Fruit fly (Drosophila melanogaster) whole organism, embryonic: ENCODE measurements around the gene Dad1.
A peak's percentile ranks its signal among the peaks of the same experiment; 100 is the strongest.

Experiments used
- Aef1 ChIP-seq: fragments of 200-800 bp; sonication (Bioruptor generic); IDR thresholded peaks from 3 replicates; pipeline ENCODE4 v1.3.6; 2022; ENCODE audit warnings: missing biosample characterization, missing genetic modification characterization
- Atf-2 ChIP-seq: fragments of 200-800 bp; sonication (Bioruptor generic); optimal IDR thresholded peaks from 2 replicates; lab custom pipeline; 2016; ENCODE audit warnings: missing biosample characterization, missing genetic modification characterization
- CG10274 ChIP-seq: fragments of 200-800 bp; sonication (Bioruptor generic); optimal IDR thresholded peaks from 3 replicates; lab custom pipeline; 2017; ENCODE audit warnings: missing biosample characterization, mild to moderate bottlenecking, missing genetic modification characterization
- CG11456 ChIP-seq: fragments of 200-800 bp; sonication (Bioruptor generic); IDR thresholded peaks from 3 replicates; pipeline ENCODE4 v1.3.6; 2022; ENCODE audit warnings: missing biosample characterization, missing genetic modification characterization
- CG11696 ChIP-seq: fragments of 200-800 bp; sonication (Bioruptor generic); IDR thresholded peaks from 2 replicates; pipeline ENCODE4 v1.3.6; 2022; ENCODE audit warnings: missing biosample characterization, missing genetic modification characterization
- CG12236 ChIP-seq: fragments of 200-800 bp; sonication (Bioruptor generic); optimal IDR thresholded peaks from 2 replicates; lab custom pipeline; 2016; ENCODE audit warnings: missing biosample characterization, missing genetic modification characterization
- CG12299 ChIP-seq: fragments of 200-800 bp; sonication (Bioruptor generic); optimal IDR thresholded peaks from 2 replicates; lab custom pipeline; 2018; ENCODE audit warnings: missing biosample characterization, mild to moderate bottlenecking, missing genetic modification characterization
- CG15269 ChIP-seq: fragments of 200-800 bp; sonication (Bioruptor generic); optimal IDR thresholded peaks from 2 replicates; lab custom pipeline; 2018; ENCODE audit warnings: missing biosample characterization, mild to moderate bottlenecking, missing genetic modification characterization, moderate library complexity
- CG1602 ChIP-seq: fragments of 200-800 bp; sonication (Bioruptor generic); optimal IDR thresholded peaks from 3 replicates; lab custom pipeline; 2016; ENCODE audit warnings: missing biosample characterization, missing genetic modification characterization
- CG16815 ChIP-seq: fragments of 200-800 bp; sonication (Bioruptor generic); optimal IDR thresholded peaks from 3 replicates; lab custom pipeline; 2017; ENCODE audit warnings: missing biosample characterization, mild to moderate bottlenecking, missing genetic modification characterization
- CG2202 ChIP-seq: fragments of 200-800 bp; sonication (Bioruptor generic); optimal IDR thresholded peaks from 2 replicates; lab custom pipeline; 2018; ENCODE audit warnings: missing biosample characterization, mild to moderate bottlenecking, missing genetic modification characterization
- CG32767 ChIP-seq: fragments of 200-800 bp; sonication (Bioruptor generic); IDR thresholded peaks from 2 replicates; pipeline ENCODE4 v1.3.6; 2022; ENCODE audit warnings: missing biosample characterization, missing genetic modification characterization
- CG4328 ChIP-seq: fragments of 200-800 bp; sonication (Bioruptor generic); optimal IDR thresholded peaks from 3 replicates; lab custom pipeline; 2017; ENCODE audit warnings: missing biosample characterization, missing genetic modification reagents, missing genetic modification characterization
- CG6683 ChIP-seq: fragments of 200-800 bp; sonication (Bioruptor generic); optimal IDR thresholded peaks from 2 replicates; lab custom pipeline; 2017; ENCODE audit warnings: missing biosample characterization, mild to moderate bottlenecking, missing genetic modification characterization, missing genetic modification reagents
- CG7839 ChIP-seq: fragments of 200-800 bp; sonication (Bioruptor generic); optimal IDR thresholded peaks from 3 replicates; lab custom pipeline; 2018; ENCODE audit warnings: missing biosample characterization, mild to moderate bottlenecking, missing genetic modification characterization, moderate library complexity
- CG7963 ChIP-seq: fragments of 200-800 bp; sonication (Bioruptor generic); IDR thresholded peaks from 3 replicates; pipeline ENCODE4 v1.3.6; 2022; ENCODE audit warnings: missing biosample characterization, missing genetic modification characterization; ENCODE audit not compliant: partially characterized antibody
- D ChIP-seq, 2 experiments: fragments of 200-800 bp in 1 of 2; fragments of >200 bp in 1 of 2; sonication (Bioruptor generic) in 1 of 2; optimal IDR thresholded peaks; 2 replicates in 1 of 2; 3 replicates in 1 of 2; lab custom pipeline; 2017; ENCODE audit warnings: mild to moderate bottlenecking in 1 of 2, missing biosample characterization in 1 of 2, missing genetic modification characterization in 1 of 2, missing genetic modification reagents in 1 of 2
- Dip3 ChIP-seq: fragments of 200-800 bp; sonication (Bioruptor generic); optimal IDR thresholded peaks from 3 replicates; lab custom pipeline; 2016; ENCODE audit warnings: missing biosample characterization, missing genetic modification characterization
- Fer2 ChIP-seq: fragments of 200-800 bp; sonication (Bioruptor generic); optimal IDR thresholded peaks from 2 replicates; lab custom pipeline; 2018; ENCODE audit warnings: missing biosample characterization, mild to moderate bottlenecking, missing genetic modification characterization, moderate library complexity
- Gsc ChIP-seq: fragments of 200-800 bp; sonication (Bioruptor generic); IDR thresholded peaks from 2 replicates; pipeline ENCODE4 v1.3.6; 2022; ENCODE audit warnings: missing biosample characterization, missing genetic modification characterization
- HHEX ChIP-seq: fragments of 200-800 bp; sonication (Bioruptor generic); optimal IDR thresholded peaks from 3 replicates; lab custom pipeline; 2017; ENCODE audit warnings: missing biosample characterization, mild to moderate bottlenecking, missing genetic modification characterization, missing genetic modification reagents
- Hey ChIP-seq: fragments of 200-800 bp; sonication (Bioruptor generic); optimal IDR thresholded peaks from 3 replicates; lab custom pipeline; 2018; ENCODE audit warnings: missing biosample characterization, mild to moderate bottlenecking, missing genetic modification characterization
- Hsf ChIP-seq: fragments of 200-800 bp; sonication (Bioruptor generic); optimal IDR thresholded peaks from 3 replicates; lab custom pipeline; 2016; ENCODE audit warnings: missing biosample characterization, missing genetic modification characterization
- Lhr ChIP-seq: fragments of 200-800 bp; sonication (Bioruptor generic); optimal IDR thresholded peaks from 3 replicates; lab custom pipeline; 2017; ENCODE audit warnings: mild to moderate bottlenecking, missing biosample characterization, missing genetic modification reagents, missing genetic modification characterization
- Lim3 ChIP-seq: fragments of 200-800 bp; sonication (Bioruptor generic); IDR thresholded peaks from 2 replicates; pipeline ENCODE4 v1.3.6; 2022; ENCODE audit warnings: missing biosample characterization, missing genetic modification characterization
- MBD-R2 ChIP-seq: fragments of 200-800 bp; sonication (Bioruptor generic); IDR thresholded peaks from 2 replicates; pipeline ENCODE4 v1.3.6; 2022; ENCODE audit warnings: missing biosample characterization, missing genetic modification characterization
- MTF-1 ChIP-seq: fragments of 200-800 bp; sonication (Bioruptor generic); optimal IDR thresholded peaks from 2 replicates; lab custom pipeline; 2018; ENCODE audit warnings: missing biosample characterization, mild to moderate bottlenecking, missing genetic modification characterization, borderline replicate concordance
- Med ChIP-seq: fragments of 200-800 bp; sonication (Bioruptor generic); peaks from one replicate; lab custom pipeline; 2016; ENCODE audit warnings: missing biosample characterization, missing genetic modification characterization, mild to moderate bottlenecking, inconsistent platforms, moderate library complexity
- NC2β ChIP-seq: fragments of 200-800 bp; sonication (Bioruptor generic); optimal IDR thresholded peaks from 2 replicates; lab custom pipeline; 2016; ENCODE audit warnings: missing biosample characterization, missing genetic modification characterization
- ase ChIP-seq: fragments of 200-800 bp; sonication (Bioruptor generic); IDR thresholded peaks from 3 replicates; pipeline ENCODE4 v1.3.6; 2022; ENCODE audit warnings: missing biosample characterization, missing genetic modification characterization
- ato ChIP-seq: fragments of 200-800 bp; sonication (Bioruptor generic); IDR thresholded peaks from 2 replicates; pipeline ENCODE4 v1.3.6; 2022; ENCODE audit warnings: missing biosample characterization, missing genetic modification characterization; ENCODE audit not compliant: partially characterized antibody
- cad ChIP-seq: fragments of >200 bp; optimal IDR thresholded peaks from 2 replicates; lab custom pipeline; 2017; ENCODE audit warnings: missing biosample characterization, missing genetic modification characterization
- cato ChIP-seq: fragments of 200-800 bp; sonication (Bioruptor generic); optimal IDR thresholded peaks from 2 replicates; lab custom pipeline; 2016; ENCODE audit warnings: missing biosample characterization, missing genetic modification characterization, borderline replicate concordance
- cg ChIP-seq: fragments of 200-800 bp; sonication (Bioruptor generic); optimal IDR thresholded peaks from 3 replicates; lab custom pipeline; 2019; ENCODE audit warnings: missing biosample characterization, mild to moderate bottlenecking, missing genetic modification characterization, moderate library complexity
- ci ChIP-seq: fragments of 200-800 bp; sonication (Bioruptor generic); IDR thresholded peaks from 3 replicates; pipeline ENCODE4 v1.3.6; 2022; ENCODE audit warnings: missing biosample characterization, missing genetic modification characterization
- cwo ChIP-seq: fragments of 200-800 bp; sonication (Bioruptor generic); optimal IDR thresholded peaks from 3 replicates; lab custom pipeline; 2017; ENCODE audit warnings: missing biosample characterization, missing genetic modification characterization, mild to moderate bottlenecking, moderate library complexity, missing genetic modification reagents
- grn ChIP-seq: fragments of 200-800 bp; sonication (Bioruptor generic); optimal IDR thresholded peaks from 3 replicates; lab custom pipeline; 2017; ENCODE audit warnings: missing biosample characterization, missing genetic modification characterization
- hbn ChIP-seq: fragments of 200-800 bp; sonication (Bioruptor generic); IDR thresholded peaks from 2 replicates; pipeline ENCODE4 v1.3.6; 2022; ENCODE audit warnings: missing biosample characterization, missing genetic modification characterization; ENCODE audit not compliant: partially characterized antibody
- jing ChIP-seq: fragments of 200-800 bp; sonication (Bioruptor generic); optimal IDR thresholded peaks from 2 replicates; lab custom pipeline; 2018; ENCODE audit warnings: missing biosample characterization, mild to moderate bottlenecking, missing genetic modification characterization
- klu ChIP-seq: fragments of 200-800 bp; sonication (Bioruptor generic); IDR thresholded peaks from 2 replicates; pipeline ENCODE4 v1.3.6; 2022; ENCODE audit warnings: missing biosample characterization, missing genetic modification characterization
- kni ChIP-seq: fragments of 200-800 bp; sonication (Bioruptor generic); optimal IDR thresholded peaks from 3 replicates; lab custom pipeline; 2017; ENCODE audit warnings: mild to moderate bottlenecking, missing biosample characterization, missing genetic modification reagents, missing genetic modification characterization
- nmo ChIP-seq: fragments of 200-800 bp; sonication (Bioruptor generic); optimal IDR thresholded peaks from 2 replicates; lab custom pipeline; 2018; ENCODE audit warnings: missing biosample characterization, mild to moderate bottlenecking, missing genetic modification characterization, moderate library complexity
- p53 ChIP-seq: fragments of 200-800 bp; sonication (Bioruptor generic); optimal IDR thresholded peaks from 2 replicates; lab custom pipeline; 2016; ENCODE audit warnings: missing biosample characterization, missing genetic modification characterization
- pfk ChIP-seq: fragments of 200-800 bp; sonication (Bioruptor generic); optimal IDR thresholded peaks from 2 replicates; lab custom pipeline; 2018; ENCODE audit warnings: missing biosample characterization, mild to moderate bottlenecking, missing genetic modification characterization, moderate library complexity
- salm ChIP-seq: fragments of 200-800 bp; sonication (Bioruptor generic); optimal IDR thresholded peaks from 2 replicates; lab custom pipeline; 2018; ENCODE audit warnings: missing biosample characterization, mild to moderate bottlenecking, missing genetic modification characterization
- sob ChIP-seq: fragments of 200-800 bp; sonication (Bioruptor generic); IDR thresholded peaks from 2 replicates; pipeline ENCODE4 v1.3.6; 2022; ENCODE audit warnings: missing biosample characterization, missing genetic modification characterization
- trh ChIP-seq: fragments of 200-800 bp; sonication (Bioruptor generic); optimal IDR thresholded peaks from 2 replicates; lab custom pipeline; 2016; ENCODE audit warnings: missing biosample characterization, missing genetic modification characterization
- tx ChIP-seq: fragments of 200-800 bp; sonication (Bioruptor generic); optimal IDR thresholded peaks from 2 replicates; lab custom pipeline; 2016; ENCODE audit warnings: missing biosample characterization, missing genetic modification characterization
- unpg ChIP-seq: fragments of 200-800 bp; sonication (Bioruptor generic); optimal IDR thresholded peaks from 3 replicates; lab custom pipeline; 2018; ENCODE audit warnings: missing biosample characterization, mild to moderate bottlenecking, missing genetic modification characterization, moderate library complexity
- zen ChIP-seq: fragments of 200-800 bp; sonication (Bioruptor generic); optimal IDR thresholded peaks from 3 replicates; lab custom pipeline; 2018; ENCODE audit warnings: missing biosample characterization, mild to moderate bottlenecking, missing genetic modification characterization, moderate library complexity

Gene Dad1

dm6 chr2L:8423460-8424089 lies 39.6 kb upstream of the Dad1 start (continued):
- TF ChIP-seq klu (GFP tag; lab: Robert Waterston, UW) (no peak), CG12236 (no peak), CG32767 (GFP tag; lab: Robert Waterston, UW) (no peak), MBD-R2 (no peak), HHEX (no peak), Hsf (GFP tag; lab: Kevin White, UChicago) (no peak), MTF-1 (GFP tag; lab: Kevin White, UChicago) (no peak), CG16815 (no peak), CG4328 (GFP tag; lab: Kevin White, UChicago) (no peak), Fer2 (tag; lab: Kevin White, UChicago) (no peak), Atf-2 (GFP tag; lab: Kevin White, UChicago) (no peak), grn (peak; percentile 55), NC2β (no peak), kni (GFP tag; lab: Kevin White, UChicago) (peak; percentile 63), Lhr (GFP tag; lab: Kevin White, UChicago) (no peak), ase (GFP tag; lab: Robert Waterston, UW) (no peak), CG1602 (peak; percentile 33), tx (no peak), CG11456 (GFP tag; lab: Robert Waterston, UW) (no peak), CG11696 (GFP tag; lab: Robert Waterston, UW) (no peak), Med (GFP tag; lab: Kevin White, UChicago) (peak; percentile 44), pfk (no peak), CG2202 (no peak), ci (GFP tag; lab: Robert Waterston, UW) (peak; percentile 19; the same call in 1 of the 3 replicates), Gsc (no peak), CG15269 (no peak), CG7963 (GFP tag; lab: Robert Waterston, UW) (no peak), CG12299 (tag; lab: Kevin White, UChicago) (no peak), Hey (tag; lab: Kevin White, UChicago) (no peak), hbn (GFP tag; lab: Robert Waterston, UW) (no peak), CG10274 (GFP tag; lab: Kevin White, UChicago) (no peak), Lim3 (no peak), Aef1 (GFP tag; lab: Robert Waterston, UW) (no peak), unpg (GFP tag; lab: Kevin White, UChicago) (peak; percentile 8), salm (tag; lab: Kevin White, UChicago) (no peak), nmo (GFP tag; lab: Kevin White, UChicago) (no peak), D (optimal IDR thresholded peaks at IDR 0.05; lab: Kevin White, UChicago) (peak; percentile 43), D (GFP tag; optimal IDR thresholded peaks at IDR 0.05; lab: Kevin White, UChicago) (no peak), jing (GFP tag; lab: Kevin White, UChicago) (no peak), CG7839 (tag; lab: Kevin White, UChicago) (no peak), ato (GFP tag; lab: Robert Waterston, UW) (no peak), trh (no peak), CG6683 (GFP tag; lab: Kevin White, UChicago) (no peak), cad (GFP tag; lab: Kevin White, UChicago) (no peak), cg (GFP tag; lab: Kevin White, UChicago) (no peak), cato (GFP tag; lab: Kevin White, UChicago) (no peak), sob (no peak), cwo (GFP tag; lab: Kevin White, UChicago) (no peak), p53 (GFP tag; lab: Kevin White, UChicago) (no peak), zen (tag; lab: Kevin White, UChicago) (no peak), Dip3 (GFP tag; lab: Kevin White, UChicago) (no peak)
